Worm (Caenorhabditis elegans): ENCODE results near the gene F52D2.6.

Gene F52D2.6

DNA sequence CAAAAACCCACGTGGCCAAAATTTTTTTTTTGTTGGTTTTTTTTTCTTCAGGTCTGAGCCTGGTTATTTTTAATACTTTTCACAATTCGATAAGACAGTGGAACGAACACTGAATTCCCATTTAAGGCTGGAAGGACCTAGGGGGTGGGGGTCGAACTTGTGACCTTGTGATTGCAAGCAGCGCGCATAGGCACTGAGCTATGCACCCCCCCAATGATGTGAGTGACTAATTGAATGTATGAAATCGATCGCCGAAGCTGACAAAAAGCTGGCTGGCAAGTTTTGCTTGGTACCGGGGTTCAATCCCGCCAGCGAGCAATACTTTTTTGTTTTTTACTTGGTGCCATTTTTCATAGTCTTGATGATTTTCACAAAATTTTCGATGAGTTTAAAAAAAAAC lies 23.0 kb downstream of the F52D2.6 start (continued):
- TF ChIP-seq cebp-1 (GFP tag; IDR thresholded peaks at IDR 0.05) (no peak), cebp-1 (tag; optimal IDR thresholded peaks at IDR 0.05) (no peak), lsl-1 (GFP tag; optimal IDR thresholded peaks at IDR 0.05) (no peak), xnd-1 (tag; optimal IDR thresholded peaks at IDR 0.05) (no peak), him-1 (tag; optimal IDR thresholded peaks at IDR 0.05) (peak; percentile 19), nhr-27 (tag; optimal IDR thresholded peaks at IDR 0.05) (no peak), efl-1 (GFP tag; optimal IDR thresholded peaks at IDR 0.05) (no peak), Y56A3A.18 (GFP tag; IDR thresholded peaks at IDR 0.05) (no peak), ets-4 (GFP tag; optimal IDR thresholded peaks at IDR 0.05) (no peak), attf-6 (GFP tag; IDR thresholded peaks at IDR 0.05) (peak; percentile 34; the same call in 1 of the 2 replicates), F10E7.11 (tag; optimal IDR thresholded peaks at IDR 0.05) (no peak), bed-2 (GFP tag; IDR thresholded peaks at IDR 0.05) (no peak), athp-1 (tag; optimal IDR thresholded peaks at IDR 0.05) (no peak), madf-6 (GFP tag; IDR thresholded peaks at IDR 0.05) (peak; percentile 37), sea-2 (GFP tag; IDR thresholded peaks at IDR 0.05) (no peak)

DNA sequence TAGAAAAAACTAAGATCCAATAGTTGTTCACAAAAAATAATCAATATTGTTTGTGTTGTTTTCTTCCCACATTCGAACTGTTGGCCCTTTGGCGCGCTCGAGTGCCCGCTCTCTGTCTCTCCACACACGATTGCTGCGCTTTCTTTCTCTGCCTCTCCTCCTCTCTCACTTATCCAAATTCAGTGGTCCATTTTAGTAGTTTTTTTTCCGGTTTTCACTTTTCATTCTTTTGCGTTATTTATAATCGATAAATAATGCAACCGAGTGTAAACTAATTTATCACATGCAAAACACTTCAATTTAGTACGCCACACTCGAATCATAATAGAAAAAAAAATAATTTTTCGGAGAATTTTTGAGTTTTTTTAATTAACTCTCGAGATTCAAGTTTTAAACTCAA lies 24.7 kb downstream of the F52D2.6 start:
- TF ChIP-seq F57A8.1 (GFP tag; optimal IDR thresholded peaks at IDR 0.05) (no peak), efl-1 (GFP tag; optimal IDR thresholded peaks at IDR 0.05) (peak; percentile 17)

DNA sequence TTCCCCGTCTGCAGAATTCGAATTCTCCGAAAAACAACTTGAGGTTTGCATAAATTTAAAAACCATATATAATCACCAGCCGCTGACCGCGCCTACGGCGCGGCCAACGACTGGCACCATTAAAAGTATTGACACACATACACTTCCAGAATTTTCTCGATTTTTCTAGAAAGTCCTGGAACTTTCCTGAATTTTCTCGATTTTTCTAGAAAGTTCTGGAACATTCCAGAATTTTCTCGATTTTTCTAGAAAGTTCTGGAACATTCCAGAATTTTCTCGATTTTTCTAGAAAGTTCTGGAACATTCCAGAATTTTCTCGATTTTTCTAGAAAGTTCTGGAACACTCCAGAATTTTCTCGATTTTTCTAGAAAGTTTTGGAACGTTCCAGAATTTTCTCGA lies 26.8 kb downstream of the F52D2.6 start:
- TF ChIP-seq madf-6 (GFP tag; IDR thresholded peaks at IDR 0.05) (0 out of 2 replicates have a peak, but pooled peaks have one; percentile 6), egrh-3 (GFP tag; IDR thresholded peaks at IDR 0.05) (peak; percentile 79), hsf-1 (GFP tag; IDR thresholded peaks at IDR 0.05) (peak; percentile 95)

DNA sequence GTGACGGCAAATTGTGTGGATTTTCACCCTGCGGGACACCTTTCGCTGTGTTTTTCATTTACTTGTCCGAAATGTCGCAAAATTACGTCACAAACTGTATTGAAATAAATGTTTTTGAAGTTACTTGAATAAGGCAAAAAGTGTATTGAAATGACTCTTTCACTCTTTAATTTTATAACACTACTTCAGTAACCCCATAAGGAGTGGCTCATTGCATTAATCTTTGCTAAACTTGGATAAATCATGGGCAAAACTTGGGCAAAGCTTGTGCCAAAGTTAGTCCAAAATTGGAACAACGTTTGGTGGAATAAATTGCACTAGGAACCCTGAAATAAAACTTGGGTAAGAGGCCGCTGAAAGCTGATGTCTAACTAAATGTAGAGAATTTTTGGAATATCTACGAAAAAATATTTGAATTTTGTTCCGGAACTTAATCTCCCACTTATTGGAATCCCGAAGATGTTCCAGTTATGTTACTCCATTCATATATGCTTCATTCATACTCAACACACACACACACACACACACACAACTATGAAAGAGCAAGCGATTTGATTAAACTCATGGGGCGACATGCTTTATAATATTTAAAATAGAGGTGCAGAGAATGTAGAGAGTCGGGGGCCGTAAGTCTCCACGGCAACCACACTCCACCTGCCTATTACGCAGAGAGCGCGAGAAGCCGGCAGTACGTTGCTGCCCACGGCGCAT lies 36.9 kb downstream of the F52D2.6 start, which contains the start of gene Y102A11A.9:
TSS of gene Y102A11A.9 (plus strand) at position 661 of the 711 bp plus-strand sequence.
- TF ChIP-seq tbx-9 (tag; optimal IDR thresholded peaks at IDR 0.05; ENCODE audit: borderline replicate concordance) (no peak), ekl-4 (GFP tag; IDR thresholded peaks at IDR 0.05) (no peak), him-1 (tag; optimal IDR thresholded peaks at IDR 0.05) (no peak), mel-28 (tag; optimal IDR thresholded peaks at IDR 0.05; ENCODE audit: borderline replicate concordance) (no peak), lin-40 (tag; optimal IDR thresholded peaks at IDR 0.05) (no peak), snpc-1.1 (tag; optimal IDR thresholded peaks at IDR 0.05; ENCODE audit: insufficient read depth) (no peak), zfh-2 (GFP tag; conservative IDR thresholded peaks at IDR 0.05) (no peak), hlh-12 (tag; optimal IDR thresholded peaks at IDR 0.05) (no peak), hlh-26 (GFP tag; conservative IDR thresholded peaks at IDR 0.05) (no peak)

DNA sequence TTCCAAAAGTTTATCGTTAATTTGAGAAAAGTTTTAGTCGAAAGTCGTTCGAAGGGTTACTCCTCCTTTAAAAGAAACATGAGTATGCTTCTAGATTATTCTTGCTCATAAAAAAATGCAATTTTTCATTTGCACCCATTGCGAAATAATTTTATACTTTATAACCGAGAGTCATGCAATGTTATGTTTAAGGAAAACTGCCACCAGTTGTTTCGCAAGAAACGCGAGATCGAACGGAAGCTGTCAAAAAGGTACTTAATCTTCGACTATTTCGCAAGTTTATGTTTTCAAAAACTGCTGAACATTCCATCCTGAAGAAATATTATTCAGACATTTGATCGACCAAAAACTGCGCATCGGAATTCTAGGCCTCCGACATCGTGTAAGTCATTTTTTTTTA lies 38.1 kb downstream of the F52D2.6 start:
- no peak for TF ChIP-seq madf-3 (GFP tag; IDR thresholded peaks at IDR 0.05)
- TF ChIP-seq ztf-26 (tag; optimal IDR thresholded peaks at IDR 0.05) = no peak
- no peak for TF ChIP-seq attf-6 (GFP tag; IDR thresholded peaks at IDR 0.05)
- TF ChIP-seq cebp-1 (GFP tag; IDR thresholded peaks at IDR 0.05) = peak; percentile 88
- peak; percentile 95 for TF ChIP-seq cebp-1 (tag; optimal IDR thresholded peaks at IDR 0.05)
- peak; percentile 84 for TF ChIP-seq unc-62 (GFP tag; optimal IDR thresholded peaks at IDR 0.05)
- no peak for TF ChIP-seq dox-1 (GFP tag; IDR thresholded peaks at IDR 0.05)
